Fruit fly (Drosophila melanogaster) whole organism, prepupa: Measurements from ENCODE around the gene CG12995.

Experiments
- Blimp-1 ChIP-seq: fragments of 200-800 bp; sonication (Bioruptor generic); optimal IDR thresholded peaks from 3 replicates; lab custom pipeline; 2017; ENCODE audit warnings: missing biosample characterization, missing genetic modification characterization, mild to moderate bottlenecking, moderate library complexity, missing genetic modification reagents
- CG10631 ChIP-seq: fragments of 200-800 bp; sonication (Bioruptor generic); optimal IDR thresholded peaks from 2 replicates; lab custom pipeline; 2016; ENCODE audit warnings: missing biosample characterization, missing genetic modification characterization
- CG10669 ChIP-seq: fragments of 200-800 bp; sonication (Bioruptor generic); optimal IDR thresholded peaks from 3 replicates; lab custom pipeline; 2018; ENCODE audit warnings: missing biosample characterization, mild to moderate bottlenecking, missing genetic modification characterization, moderate library complexity
- CG11294 ChIP-seq: fragments of 200-800 bp; sonication (Bioruptor generic); IDR thresholded peaks from 2 replicates; pipeline ENCODE4 v1.3.6; 2022; ENCODE audit warnings: missing biosample characterization, missing genetic modification characterization
- CG11762 ChIP-seq: fragments of 200-800 bp; sonication (Bioruptor generic); optimal IDR thresholded peaks from 3 replicates; lab custom pipeline; 2016; ENCODE audit warnings: missing biosample characterization, missing genetic modification characterization; ENCODE audit not compliant: insufficient read depth
- CG11902 ChIP-seq: fragments of 200-800 bp; sonication (Bioruptor generic); optimal IDR thresholded peaks from 3 replicates; lab custom pipeline; 2016; ENCODE audit warnings: missing biosample characterization, missing genetic modification characterization
- CG15336 ChIP-seq: fragments of 200-800 bp; sonication (Bioruptor generic); IDR thresholded peaks from 2 replicates; pipeline ENCODE4 v1.3.6; 2022; ENCODE audit warnings: missing biosample characterization, missing genetic modification characterization
- CG1621 ChIP-seq: fragments of 200-800 bp; sonication (Bioruptor generic); optimal IDR thresholded peaks from 3 replicates; lab custom pipeline; 2018; ENCODE audit warnings: missing biosample characterization, mild to moderate bottlenecking, missing genetic modification characterization
- CG3032 ChIP-seq: fragments of 200-800 bp; optimal IDR thresholded peaks from 2 replicates; lab custom pipeline; 2019; ENCODE audit warnings: missing biosample characterization, mild to moderate bottlenecking, missing genetic modification characterization, moderate library complexity
- CG32006 ChIP-seq: fragments of 200-800 bp; sonication (Bioruptor generic); optimal IDR thresholded peaks from 3 replicates; lab custom pipeline; 2017; ENCODE audit warnings: missing biosample characterization, mild to moderate bottlenecking, missing genetic modification characterization
- CG34406 ChIP-seq: fragments of 200-800 bp; sonication (Bioruptor generic); optimal IDR thresholded peaks from 3 replicates; lab custom pipeline; 2016; ENCODE audit warnings: missing biosample characterization, missing genetic modification characterization
- CG3919 ChIP-seq: fragments of 200-800 bp; sonication (Bioruptor generic); optimal IDR thresholded peaks from 3 replicates; lab custom pipeline; 2016; ENCODE audit warnings: missing biosample characterization, missing genetic modification characterization
- CG4318 ChIP-seq: fragments of 200-800 bp; sonication (Bioruptor generic); optimal IDR thresholded peaks from 3 replicates; lab custom pipeline; 2017; ENCODE audit warnings: missing biosample characterization, mild to moderate bottlenecking, missing genetic modification characterization
- CG6163 ChIP-seq: fragments of 200-800 bp; sonication (Bioruptor generic); IDR thresholded peaks from 3 replicates; pipeline ENCODE4 v1.3.6; 2022; ENCODE audit warnings: missing biosample characterization, missing genetic modification characterization
- CG6276 ChIP-seq: fragments of 200-800 bp; sonication (Bioruptor generic); optimal IDR thresholded peaks from 2 replicates; lab custom pipeline; 2017; ENCODE audit warnings: missing biosample characterization, mild to moderate bottlenecking, missing genetic modification characterization
- CG6792 ChIP-seq: fragments of 200-800 bp; sonication (Bioruptor generic); optimal IDR thresholded peaks from 3 replicates; lab custom pipeline; 2016; ENCODE audit warnings: missing biosample characterization, missing genetic modification characterization
- CG6808 ChIP-seq: fragments of 200-800 bp; sonication (Bioruptor generic); optimal IDR thresholded peaks from 3 replicates; lab custom pipeline; 2017; ENCODE audit warnings: missing biosample characterization, missing genetic modification characterization, mild to moderate bottlenecking, moderate library complexity, missing genetic modification reagents
- CG6854 ChIP-seq: fragments of 200-800 bp; sonication (Bioruptor generic); optimal IDR thresholded peaks from 2 replicates; lab custom pipeline; 2017; ENCODE audit warnings: missing biosample characterization, mild to moderate bottlenecking, missing genetic modification characterization
- CG7368 ChIP-seq: fragments of 200-800 bp; sonication (Bioruptor generic); optimal IDR thresholded peaks from 3 replicates; lab custom pipeline; 2016; ENCODE audit warnings: missing biosample characterization, missing genetic modification characterization
- CG8119 ChIP-seq: fragments of 200-800 bp; sonication (Bioruptor generic); IDR thresholded peaks from 3 replicates; pipeline ENCODE4 v1.3.6; 2022; ENCODE audit warnings: missing biosample characterization, missing genetic modification characterization
- CG8319 ChIP-seq: fragments of 200-800 bp; sonication (Bioruptor generic); optimal IDR thresholded peaks from 3 replicates; lab custom pipeline; 2016; ENCODE audit warnings: missing biosample characterization, missing genetic modification characterization
- CG9139 ChIP-seq: fragments of 200-800 bp; sonication (Bioruptor generic); optimal IDR thresholded peaks from 3 replicates; lab custom pipeline; 2017; ENCODE audit warnings: missing biosample characterization, mild to moderate bottlenecking, missing genetic modification characterization
- Eip75B ChIP-seq: fragments of 200-800 bp; sonication (Bioruptor generic); optimal IDR thresholded peaks from 3 replicates; lab custom pipeline; 2016; ENCODE audit warnings: missing biosample characterization, missing genetic modification characterization
- Eip93F ChIP-seq: fragments of 200-800 bp; sonication (Bioruptor generic); optimal IDR thresholded peaks from 2 replicates; lab custom pipeline; 2016; ENCODE audit warnings: missing biosample characterization, mild to moderate bottlenecking, missing genetic modification characterization
- Ets21C ChIP-seq: fragments of 200-800 bp; sonication (Bioruptor generic); optimal IDR thresholded peaks from 3 replicates; lab custom pipeline; 2016; ENCODE audit warnings: missing biosample characterization, missing genetic modification characterization
- Ets96B ChIP-seq: fragments of 200-800 bp; optimal IDR thresholded peaks from 2 replicates; lab custom pipeline; 2019; ENCODE audit warnings: missing biosample characterization, mild to moderate bottlenecking, missing genetic modification characterization, moderate library complexity
- Gug ChIP-seq: fragments of 200-800 bp; sonication (Bioruptor generic); IDR thresholded peaks from 2 replicates; pipeline ENCODE4 v1.3.6; 2022; ENCODE audit warnings: missing biosample characterization, missing genetic modification characterization
- OdsH ChIP-seq: fragments of 200-800 bp; sonication (Bioruptor generic); optimal IDR thresholded peaks from 3 replicates; lab custom pipeline; 2016; ENCODE audit warnings: missing biosample characterization, missing genetic modification characterization
- Sox102F ChIP-seq: fragments of 200-800 bp; sonication (Bioruptor generic); optimal IDR thresholded peaks from 2 replicates; lab custom pipeline; 2016; ENCODE audit warnings: missing biosample characterization, mild to moderate bottlenecking, missing genetic modification characterization
- Sox14 ChIP-seq: fragments of 200-800 bp; sonication (Bioruptor generic); optimal IDR thresholded peaks from 3 replicates; lab custom pipeline; 2016; ENCODE audit warnings: missing biosample characterization, missing genetic modification characterization
- achi ChIP-seq: fragments of 200-800 bp; sonication (Bioruptor generic); optimal IDR thresholded peaks from 3 replicates; lab custom pipeline; 2016; ENCODE audit warnings: missing biosample characterization, missing genetic modification characterization
- acj6 ChIP-seq: fragments of 200-800 bp; sonication (Bioruptor generic); optimal IDR thresholded peaks from 3 replicates; lab custom pipeline; 2016; ENCODE audit warnings: missing biosample characterization, missing genetic modification characterization
- cyc ChIP-seq: fragments of 200-800 bp; sonication (Bioruptor generic); optimal IDR thresholded peaks from 3 replicates; lab custom pipeline; 2016; ENCODE audit warnings: missing biosample characterization, missing genetic modification characterization
- dsx ChIP-seq: fragments of 200-800 bp; optimal IDR thresholded peaks from 3 replicates; lab custom pipeline; 2019; ENCODE audit warnings: missing biosample characterization, mild to moderate bottlenecking, missing genetic modification characterization, moderate library complexity; ENCODE audit not compliant: poor library complexity, severe bottlenecking
- eg ChIP-seq: fragments of 200-800 bp; sonication (Bioruptor generic); IDR thresholded peaks from 3 replicates; pipeline ENCODE4 v1.3.6; 2022; ENCODE audit warnings: missing biosample characterization, missing genetic modification characterization
- esn ChIP-seq: fragments of 200-800 bp; sonication (Bioruptor generic); optimal IDR thresholded peaks from 2 replicates; lab custom pipeline; 2016; ENCODE audit warnings: missing biosample characterization, mild to moderate bottlenecking, missing genetic modification characterization, moderate library complexity
- fd59A ChIP-seq: fragments of 200-800 bp; sonication (Bioruptor generic); optimal IDR thresholded peaks from 2 replicates; lab custom pipeline; 2017; ENCODE audit warnings: missing biosample characterization, mild to moderate bottlenecking, missing genetic modification characterization, missing genetic modification reagents
- lz ChIP-seq: fragments of 200-800 bp; sonication (Bioruptor generic); optimal IDR thresholded peaks from 3 replicates; lab custom pipeline; 2016; ENCODE audit warnings: missing biosample characterization, missing genetic modification characterization
- pdm3 ChIP-seq: fragments of 200-800 bp; sonication (Bioruptor generic); optimal IDR thresholded peaks from 3 replicates; lab custom pipeline; 2016; ENCODE audit warnings: missing biosample characterization, missing genetic modification characterization
- salr ChIP-seq, 2 experiments: fragments of 200-800 bp; sonication (Bioruptor generic); optimal IDR thresholded peaks; 3 replicates each; lab custom pipeline; 2016 to 2018; ENCODE audit warnings: missing biosample characterization in 2 of 2, missing genetic modification characterization in 2 of 2, mild to moderate bottlenecking in 1 of 2
- spab ChIP-seq: fragments of 200-800 bp; sonication (Bioruptor generic); optimal IDR thresholded peaks from 2 replicates; lab custom pipeline; 2017; ENCODE audit warnings: missing biosample characterization, mild to moderate bottlenecking, missing genetic modification characterization, missing genetic modification reagents
- svp ChIP-seq: fragments of 200-800 bp; sonication (Bioruptor generic); peaks from one replicate; lab custom pipeline; 2016; ENCODE audit warnings: missing biosample characterization, missing genetic modification characterization
- topi ChIP-seq: fragments of 200-800 bp; sonication (Bioruptor generic); optimal IDR thresholded peaks from 3 replicates; lab custom pipeline; 2016; ENCODE audit warnings: missing biosample characterization, missing genetic modification characterization

Gene CG12995

DNA sequence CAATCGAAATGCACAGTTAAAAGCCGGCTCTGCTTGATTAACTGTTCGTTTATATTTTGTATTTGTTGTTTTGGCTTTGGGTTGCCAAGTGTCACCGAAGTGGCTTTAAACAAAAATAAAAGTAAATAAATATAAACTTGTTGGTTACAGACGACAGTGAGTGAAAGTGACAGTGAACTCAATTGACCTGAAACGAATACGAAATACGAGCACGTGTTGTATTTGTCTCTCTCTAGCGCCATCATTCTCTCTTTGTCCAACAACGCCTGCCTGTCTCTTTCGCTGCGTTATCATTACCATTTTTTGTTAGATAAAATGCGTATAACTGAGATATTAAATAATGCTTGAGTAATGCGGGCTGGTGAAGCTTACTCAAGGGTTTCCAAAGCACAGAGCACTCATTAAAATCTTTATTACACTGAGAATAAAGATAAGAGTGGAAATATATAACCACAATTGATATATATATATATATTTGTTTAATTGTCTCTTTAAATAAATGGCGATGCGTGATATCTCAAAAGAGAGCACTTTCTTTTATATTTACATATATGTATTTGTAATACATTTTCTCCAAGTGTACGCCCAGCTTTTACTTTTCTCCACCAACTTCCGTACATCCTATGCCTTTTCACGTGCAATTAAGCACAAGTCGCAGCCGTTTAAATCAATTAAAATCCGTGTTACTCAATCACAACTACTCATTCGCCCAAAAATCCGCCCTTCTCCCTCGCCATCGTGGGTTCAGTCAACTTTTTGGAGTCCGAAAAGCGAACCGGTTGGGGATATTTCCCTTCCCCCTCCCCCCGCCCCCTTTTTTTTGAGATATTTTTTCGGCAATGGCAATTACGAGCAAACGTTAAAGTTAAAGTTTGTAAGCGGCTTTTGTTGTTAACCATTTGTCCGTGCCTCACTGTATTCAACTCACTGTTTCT, 28.3 kb downstream of the CG12995 start (continued):
- TF ChIP-seq OdsH (GFP tag; lab: Kevin White, UChicago) (peak; percentile 41), Gug (no peak), dsx (GFP tag; lab: Kevin White, UChicago) (no peak), topi (GFP tag; lab: Kevin White, UChicago) (peak; percentile 16), pdm3 (GFP tag; lab: Kevin White, UChicago) (no peak), Eip75B (GFP tag; lab: Kevin White, UChicago) (no peak), CG32006 (GFP tag; lab: Kevin White, UChicago) (peak; percentile 53), Ets96B (tag; lab: Kevin White, UChicago) (no peak), CG15336 (GFP tag; lab: Robert Waterston, UW) (peak; percentile 52; the same call in 1 of the 2 replicates), Blimp-1 (GFP tag; lab: Kevin White, UChicago) (peak; percentile 46), svp (peak; percentile 69), CG6792 (GFP tag; lab: Kevin White, UChicago) (peak; percentile 37), esn (GFP tag; lab: Kevin White, UChicago) (peak; percentile 48), CG8319 (GFP tag; lab: Kevin White, UChicago) (peak; percentile 13), spab (GFP tag; lab: Kevin White, UChicago) (no peak), CG34406 (GFP tag; lab: Kevin White, UChicago) (peak; percentile 25)

DNA sequence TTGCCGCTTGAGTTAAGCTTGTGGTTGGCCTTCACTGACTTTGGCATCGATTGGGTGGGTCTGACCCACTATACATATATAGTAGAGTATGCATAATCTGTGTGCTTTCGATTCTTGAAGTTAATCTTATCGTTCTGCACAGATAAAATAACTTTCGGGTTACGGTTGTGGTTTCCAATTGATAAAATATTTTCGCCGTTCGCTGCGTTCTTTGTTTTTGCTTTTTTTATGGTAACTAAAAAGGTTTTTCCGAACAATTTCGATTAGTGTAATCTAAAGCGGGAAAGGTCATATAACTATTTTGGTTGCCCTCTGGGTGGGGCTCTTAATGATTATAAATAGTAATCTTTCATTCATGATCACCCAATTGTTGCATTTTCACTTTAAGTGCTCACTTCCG, 29.3 kb downstream of the CG12995 start:
- TF ChIP-seq salr (GFP tag; optimal IDR thresholded peaks at IDR 0.05; lab: Kevin White, UChicago) = no peak
- TF ChIP-seq Eip93F (GFP tag; lab: Kevin White, UChicago) = no peak
- no peak for TF ChIP-seq CG6808 (GFP tag; lab: Kevin White, UChicago)
- no peak for TF ChIP-seq CG9139
- no peak for TF ChIP-seq Eip75B (GFP tag; lab: Kevin White, UChicago)
- TF ChIP-seq topi (GFP tag; lab: Kevin White, UChicago) = no peak
- no peak for TF ChIP-seq CG7368
- no peak for TF ChIP-seq Ets21C (GFP tag; lab: Kevin White, UChicago)
- no peak for TF ChIP-seq Sox14
- no peak for TF ChIP-seq CG10631 (GFP tag; lab: Kevin White, UChicago)
- no peak for TF ChIP-seq Ets96B (tag; lab: Kevin White, UChicago)
- no peak for TF ChIP-seq CG15336 (GFP tag; lab: Robert Waterston, UW)
- TF ChIP-seq achi = no peak
- TF ChIP-seq OdsH (GFP tag; lab: Kevin White, UChicago) = no peak
- TF ChIP-seq CG6854 (GFP tag; lab: Kevin White, UChicago) = no peak
- TF ChIP-seq cyc (GFP tag; lab: Kevin White, UChicago) = no peak
- TF ChIP-seq, all 60 proteins: peak for 0

DNA sequence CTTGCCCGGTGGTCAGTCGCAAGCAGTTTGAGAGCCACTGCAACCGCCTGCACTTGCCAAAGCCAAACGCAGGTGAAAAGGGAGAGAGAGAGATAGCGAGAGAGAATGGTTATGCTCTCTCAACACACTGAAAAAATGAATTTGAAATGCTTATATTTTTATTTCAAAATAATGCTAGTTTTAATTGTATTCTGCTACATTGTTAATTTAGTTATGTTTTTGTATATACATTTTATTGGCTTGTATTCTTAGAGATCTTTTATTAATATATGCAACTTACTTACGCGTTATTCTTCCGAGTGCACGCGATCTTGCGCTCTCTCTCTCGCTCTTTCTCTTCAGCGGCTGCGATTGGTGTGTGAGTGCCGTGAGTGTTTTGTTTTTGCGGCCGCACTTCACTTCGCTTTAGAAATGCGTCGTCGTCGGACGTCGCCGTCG, 31.3 kb downstream of the CG12995 start:
- 0 out of 3 replicates have a peak, but pooled peaks have one; percentile 15 for TF ChIP-seq CG8119 (GFP tag; lab: Robert Waterston, UW)
- peak; percentile 98 for TF ChIP-seq CG11762 (GFP tag; lab: Kevin White, UChicago)
- TF ChIP-seq OdsH (GFP tag; lab: Kevin White, UChicago) = peak; percentile 34
- TF ChIP-seq CG6163 (GFP tag; lab: Robert Waterston, UW) = peak; percentile 99
- TF ChIP-seq lz (GFP tag; lab: Kevin White, UChicago) = peak; percentile 90
- TF ChIP-seq fd59A (GFP tag; lab: Kevin White, UChicago) = no peak
- peak; percentile 96 for TF ChIP-seq Eip93F (GFP tag; lab: Kevin White, UChicago)
- peak; percentile 97 for TF ChIP-seq CG10669
- TF ChIP-seq Ets96B (tag; lab: Kevin White, UChicago) = peak; percentile 97
- TF ChIP-seq CG34406 (GFP tag; lab: Kevin White, UChicago) = peak; percentile 85
- TF ChIP-seq CG6808 (GFP tag; lab: Kevin White, UChicago) = peak; percentile 96
- peak; percentile 98 for TF ChIP-seq CG11294
- TF ChIP-seq CG1621 (tag; lab: Kevin White, UChicago) = peak; percentile 84
- peak; percentile 95 for TF ChIP-seq CG9139
- TF ChIP-seq CG11902 = peak; percentile 95
- peak; percentile 97 for TF ChIP-seq CG6276 (GFP tag; lab: Kevin White, UChicago)
- peak; percentile 98 for TF ChIP-seq CG3032 (tag; lab: Kevin White, UChicago)
- peak; percentile 27 for TF ChIP-seq pdm3 (GFP tag; lab: Kevin White, UChicago)
- peak; percentile 99 for TF ChIP-seq dsx (GFP tag; lab: Kevin White, UChicago)
- no peak for TF ChIP-seq Sox102F (GFP tag; lab: Kevin White, UChicago)
- TF ChIP-seq acj6 (GFP tag; lab: Kevin White, UChicago) = peak; percentile 49
- TF ChIP-seq salr (GFP tag; optimal IDR thresholded peaks at IDR 0.05; lab: Kevin White, UChicago) = peak; percentile 89 to 93
- peak; percentile 98 for TF ChIP-seq CG3919 (GFP tag; lab: Kevin White, UChicago)
- peak; percentile 99 for TF ChIP-seq eg
- peak; percentile 97 for TF ChIP-seq CG6854 (GFP tag; lab: Kevin White, UChicago)
- TF ChIP-seq CG4318 = peak; percentile 38
- TF ChIP-seq CG6792 (GFP tag; lab: Kevin White, UChicago) = no peak
